Worm (Caenorhabditis elegans) whole organism, early embryonic: Measurements from ENCODE around the gene C17H12.3.
"Not testable (repeated sequence)": the region's sequence is repeated elsewhere in the genome, so short reads cannot be mapped to it uniquely, and the experiment has no call there.

ENCODE experiments used
- F13C5.2 ChIP-seq: sonication (generic microtip); optimal IDR thresholded peaks from 2 replicates; lab custom pipeline; 2017; ENCODE audit warnings: mild to moderate bottlenecking, missing genetic modification characterization, inconsistent platforms, missing compliant biosample characterization
- ama-1 ChIP-seq: fragments of 150-350 bp; optimal IDR thresholded peaks from 2 replicates; lab custom pipeline; 2014
- ceh-13 ChIP-seq: fragments of 200-800 bp; sonication (Bioruptor generic); optimal IDR thresholded peaks from 2 replicates; lab custom pipeline; 2018; ENCODE audit warnings: mild to moderate bottlenecking, missing genetic modification characterization, missing compliant biosample characterization
- ceh-36 ChIP-seq: sonication (generic microtip); optimal IDR thresholded peaks from 2 replicates; lab custom pipeline; 2016; ENCODE audit warnings: missing genetic modification characterization, inconsistent platforms, missing compliant biosample characterization
- ets-7 ChIP-seq: sonication (generic microtip); optimal IDR thresholded peaks from 2 replicates; lab custom pipeline; 2016; ENCODE audit warnings: missing genotype, missing genetic modification characterization, missing compliant biosample characterization
- flt-1 ChIP-seq: fragments of 200-800 bp; sonication (Bioruptor generic); IDR thresholded peaks from 2 replicates; pipeline ENCODE4 v1.3.6; 2022; ENCODE audit warnings: missing genetic modification characterization, missing compliant biosample characterization
- hmg-4 ChIP-seq: fragments of 200-800 bp; sonication (Bioruptor generic); optimal IDR thresholded peaks from 2 replicates; lab custom pipeline; 2018; ENCODE audit warnings: mild to moderate bottlenecking, missing genetic modification characterization, missing compliant biosample characterization
- scrt-1 ChIP-seq: fragments of 200-800 bp; sonication (Bioruptor generic); IDR thresholded peaks from 2 replicates; pipeline ENCODE4 v1.3.6; 2022; ENCODE audit warnings: missing genetic modification characterization, missing compliant biosample characterization
- tbx-11 ChIP-seq: fragments of 200-800 bp; sonication (Bioruptor generic); IDR thresholded peaks from 2 replicates; pipeline ENCODE4 v1.3.6; 2022; ENCODE audit warnings: missing genetic modification characterization, missing compliant biosample characterization
- tbx-37 ChIP-seq: fragments of 200-800 bp; sonication (Bioruptor generic); conservative IDR thresholded peaks from 2 replicates; pipeline ENCODE4 v1.3.6; 2022; ENCODE audit warnings: missing genetic modification reagents, missing genetic modification characterization, missing compliant biosample characterization
- tra-4 ChIP-seq: sonication (generic microtip); optimal IDR thresholded peaks from 2 replicates; lab custom pipeline; 2017; ENCODE audit warnings: missing genetic modification characterization, missing compliant biosample characterization

- TF ChIP-seq flt-1 (GFP tag; lab: Robert Waterston, UW); ceh-13 (GFP tag; lab: Kevin White, UChicago); tbx-11 (GFP tag; lab: Robert Waterston, UW); tbx-37 (GFP tag; lab: Robert Waterston, UW); scrt-1 (GFP tag; lab: Robert Waterston, UW); hmg-4 (GFP tag; lab: Kevin White, UChicago); ama-1; ceh-36 (tag; lab: Kevin White, UChicago); ets-7 (tag; lab: Kevin White, UChicago); F13C5.2 (tag; lab: Kevin White, UChicago); tra-4 (tag; lab: Kevin White, UChicago): not testable (repeated sequence)
These were observed 32.0 kb upstream of the C17H12.3 start, which contains the start of gene H20E11.2 for ce11 chrIV:6827477-6827876.
